Worm (Caenorhabditis elegans) whole organism, dauer: ENCODE measurements around the gene K07G6.1.

ENCODE experiments used
- unc-62 ChIP-seq: sonication (generic microtip); optimal IDR thresholded peaks from 2 replicates; lab custom pipeline; 2017; ENCODE audit warnings: missing biosample characterization, missing genetic modification reagents, missing genetic modification characterization

The K07G6.1 gene

ce11 chrII:1741248-1741647 is at the start of gene K07G6.1:
Gene K07G6.1, plus strand, starts transcription at chrII:1741548.
- no peak for TF ChIP-seq unc-62

- no peak for TF ChIP-seq unc-62
Observed at ce11 chrII:1692827-1693226, 48.5 kb upstream of the K07G6.1 start, which contains the start of gene fbxc-21. Gene fbxc-21, minus strand, starts transcription at chrII:1692927.

ce11 chrII:1694530-1694929 is 46.8 kb upstream of the K07G6.1 start, which contains the start of gene fbxc-26:
Gene fbxc-26, minus strand, starts transcription at chrII:1694630.
- no peak for TF ChIP-seq unc-62

- TF ChIP-seq unc-62 = no peak
Observed at ce11 chrII:1695861-1696260, 45.5 kb upstream of the K07G6.1 start, which contains the start of gene F58E1.13. Gene F58E1.13, minus strand, starts transcription at chrII:1695872.

- TF ChIP-seq unc-62 = no peak
Observed at ce11 chrII:1703363-1703762, 38.0 kb upstream of the K07G6.1 start, which contains the start of gene fbxb-47. Gene fbxb-47, minus strand, starts transcription at chrII:1703463.

- TF ChIP-seq unc-62 = no peak
Observed at ce11 chrII:1706385-1706784, 35.0 kb upstream of the K07G6.1 start, which contains the start of gene sdz-18. Gene sdz-18, minus strand, starts transcription at chrII:1706485.

- TF ChIP-seq unc-62 = no peak
Observed at ce11 chrII:1709959-1710358, 31.4 kb upstream of the K07G6.1 start, which contains the start of gene fbxa-184. Gene fbxa-184, plus strand, starts transcription at chrII:1710259.

- no peak for TF ChIP-seq unc-62
Observed at ce11 chrII:1712938-1713337, 28.4 kb upstream of the K07G6.1 start, which contains the start of gene btb-7. Gene btb-7, plus strand, starts transcription at chrII:1713238.

ce11 chrII:1714772-1715353 is 26.5 kb upstream of the K07G6.1 start, which contains the start of gene btb-6:
Gene btb-6, plus strand, starts transcription at chrII:1715303.
- TF ChIP-seq unc-62 = no peak

- no peak for TF ChIP-seq unc-62
Observed at ce11 chrII:1719153-1719552, 22.2 kb upstream of the K07G6.1 start, which contains the start of gene fbxb-48. Gene fbxb-48, minus strand, starts transcription at chrII:1719253.

- no peak for TF ChIP-seq unc-62
Observed at ce11 chrII:1722394-1722793, 19.0 kb upstream of the K07G6.1 start, which contains the start of the genes fbxb-5 and btb-8. Gene fbxb-5, minus strand, starts transcription at chrII:1722494. Gene btb-8, plus strand, starts transcription at chrII:1722770.

- TF ChIP-seq unc-62 = no peak
Observed at ce11 chrII:1724314-1724713, 17.0 kb upstream of the K07G6.1 start, which contains the start of gene fbxb-11. Gene fbxb-11, plus strand, starts transcription at chrII:1724614.

ce11 chrII:1725735-1726134 is 15.6 kb upstream of the K07G6.1 start, which contains the start of gene F45C12.17:
Gene F45C12.17, plus strand, starts transcription at chrII:1726111.
- no peak for TF ChIP-seq unc-62

- TF ChIP-seq unc-62 = no peak
Observed at ce11 chrII:1728253-1728652, 13.1 kb upstream of the K07G6.1 start, which contains the start of gene btb-9. Gene btb-9, plus strand, starts transcription at chrII:1728506.

ce11 chrII:1730103-1730502 is 11.2 kb upstream of the K07G6.1 start, which contains the start of gene ceh-81:
Gene ceh-81, plus strand, starts transcription at chrII:1730403.
- TF ChIP-seq unc-62 = no peak

- no peak for TF ChIP-seq unc-62
Observed at ce11 chrII:1731932-1732331, 9.4 kb upstream of the K07G6.1 start, which contains the start of gene ceh-82. Gene ceh-82, plus strand, starts transcription at chrII:1732232.

- no peak for TF ChIP-seq unc-62
Observed at ce11 chrII:1735145-1735544, 6.2 kb upstream of the K07G6.1 start.

ce11 chrII:1736353-1736752 is 5.0 kb upstream of the K07G6.1 start, which contains the start of gene ceh-83:
Gene ceh-83, minus strand, starts transcription at chrII:1736533.
- TF ChIP-seq unc-62 = no peak
